Fruit fly (Drosophila melanogaster) whole organism, embryonic: ENCODE measurements around the gene CG32650.

ENCODE experiments used
- Asciz ChIP-seq: fragments of 200-800 bp; sonication (Bioruptor generic); optimal IDR thresholded peaks from 2 replicates; lab custom pipeline; 2017; ENCODE audit warnings: missing biosample characterization, mild to moderate bottlenecking, missing genetic modification characterization, missing genetic modification reagents
- B-H2 ChIP-seq: fragments of 200-800 bp; sonication (Bioruptor generic); optimal IDR thresholded peaks from 2 replicates; lab custom pipeline; 2018; ENCODE audit warnings: missing biosample characterization, mild to moderate bottlenecking, missing genetic modification characterization
- CG10267 ChIP-seq: fragments of 200-800 bp; sonication (Bioruptor generic); optimal IDR thresholded peaks from 2 replicates; lab custom pipeline; 2018; ENCODE audit warnings: missing biosample characterization, mild to moderate bottlenecking, missing genetic modification characterization, moderate library complexity
- CG10565 ChIP-seq: fragments of 200-800 bp; sonication (Bioruptor generic); optimal IDR thresholded peaks from 3 replicates; lab custom pipeline; 2016; ENCODE audit warnings: missing biosample characterization, mild to moderate bottlenecking, missing genetic modification characterization
- CG11504 ChIP-seq: fragments of 200-800 bp; sonication (Bioruptor generic); optimal IDR thresholded peaks from 3 replicates; lab custom pipeline; 2019; ENCODE audit warnings: missing biosample characterization, mild to moderate bottlenecking, missing genetic modification characterization, moderate library complexity
- CG11560 ChIP-seq: fragments of 200-800 bp; sonication (Bioruptor generic); IDR thresholded peaks from 3 replicates; pipeline ENCODE4 v1.3.6; 2022; ENCODE audit warnings: missing biosample characterization, missing genetic modification characterization
- CG12942 ChIP-seq: fragments of 200-800 bp; sonication (Bioruptor generic); optimal IDR thresholded peaks from 3 replicates; lab custom pipeline; 2016; ENCODE audit warnings: missing biosample characterization, missing genetic modification characterization
- CG13624 ChIP-seq: fragments of 200-800 bp; sonication (Bioruptor generic); optimal IDR thresholded peaks from 2 replicates; lab custom pipeline; 2016; ENCODE audit warnings: missing biosample characterization, missing genetic modification characterization
- CG15696 ChIP-seq: fragments of 200-800 bp; sonication (Bioruptor generic); optimal IDR thresholded peaks from 2 replicates; lab custom pipeline; 2019; ENCODE audit warnings: missing biosample characterization, mild to moderate bottlenecking, missing genetic modification characterization, moderate library complexity
- CG1832 ChIP-seq: fragments of 200-800 bp; sonication (Bioruptor generic); optimal IDR thresholded peaks from 2 replicates; lab custom pipeline; 2017; ENCODE audit warnings: missing biosample characterization, mild to moderate bottlenecking, missing genetic modification characterization, inconsistent platforms
- CG2199 ChIP-seq: fragments of 200-800 bp; sonication (Bioruptor generic); IDR thresholded peaks from 3 replicates; pipeline ENCODE4 v1.3.6; 2022; ENCODE audit warnings: missing biosample characterization, missing genetic modification characterization
- CG2712 ChIP-seq: fragments of 200-800 bp; optimal IDR thresholded peaks from 3 replicates; lab custom pipeline; 2019; ENCODE audit warnings: missing biosample characterization, mild to moderate bottlenecking, missing genetic modification characterization, moderate library complexity
- CG2875 ChIP-seq: fragments of 200-800 bp; sonication (Bioruptor generic); optimal IDR thresholded peaks from 2 replicates; lab custom pipeline; 2017; ENCODE audit warnings: missing biosample characterization, mild to moderate bottlenecking, missing genetic modification characterization, missing genetic modification reagents
- CG33557 ChIP-seq: fragments of 200-800 bp; sonication (Bioruptor generic); optimal IDR thresholded peaks from 2 replicates; lab custom pipeline; 2019; ENCODE audit warnings: missing biosample characterization, mild to moderate bottlenecking, missing genetic modification characterization, moderate library complexity
- CG4404 ChIP-seq: fragments of 200-800 bp; sonication (Bioruptor generic); IDR thresholded peaks from 2 replicates; pipeline ENCODE4 v1.3.6; 2022; ENCODE audit warnings: missing biosample characterization, missing genetic modification characterization
- CG6254 ChIP-seq: fragments of 200-800 bp; sonication (Bioruptor generic); optimal IDR thresholded peaks from 3 replicates; lab custom pipeline; 2017; ENCODE audit warnings: mild to moderate bottlenecking, missing biosample characterization, missing genetic modification reagents, missing genetic modification characterization
- CG6683 ChIP-seq: fragments of 200-800 bp; sonication (Bioruptor generic); optimal IDR thresholded peaks from 2 replicates; lab custom pipeline; 2017; ENCODE audit warnings: missing biosample characterization, mild to moderate bottlenecking, missing genetic modification characterization, missing genetic modification reagents
- CG6791 ChIP-seq: fragments of 200-800 bp; sonication (Bioruptor generic); IDR thresholded peaks from 3 replicates; pipeline ENCODE4 v1.3.6; 2022; ENCODE audit warnings: missing biosample characterization, missing genetic modification characterization; ENCODE audit not compliant: partially characterized antibody
- CG7271 ChIP-seq: fragments of 200-800 bp; sonication (Bioruptor generic); optimal IDR thresholded peaks from 2 replicates; lab custom pipeline; 2018; ENCODE audit warnings: missing biosample characterization, mild to moderate bottlenecking, missing genetic modification characterization, moderate library complexity
- CG8765 ChIP-seq: fragments of 200-800 bp; sonication (Bioruptor generic); IDR thresholded peaks from 2 replicates; pipeline ENCODE4 v1.3.6; 2022; ENCODE audit warnings: missing biosample characterization, missing genetic modification characterization
- CG9727 ChIP-seq: fragments of 200-800 bp; sonication (Bioruptor generic); optimal IDR thresholded peaks from 3 replicates; lab custom pipeline; 2017; ENCODE audit warnings: missing biosample characterization, mild to moderate bottlenecking, missing genetic modification characterization
- ERR ChIP-seq: fragments of 200-800 bp; sonication (Bioruptor generic); optimal IDR thresholded peaks from 2 replicates; lab custom pipeline; 2016; ENCODE audit warnings: missing biosample characterization, missing genetic modification characterization
- Ets97D ChIP-seq: fragments of 200-800 bp; sonication (Bioruptor generic); optimal IDR thresholded peaks from 3 replicates; lab custom pipeline; 2016; ENCODE audit warnings: missing biosample characterization, missing genetic modification characterization
- Hr3 ChIP-seq: fragments of 200-800 bp; sonication (Bioruptor generic); optimal IDR thresholded peaks from 3 replicates; lab custom pipeline; 2016; ENCODE audit warnings: missing biosample characterization, missing genetic modification characterization
- Hr39 ChIP-seq: fragments of >200 bp; optimal IDR thresholded peaks from 2 replicates; lab custom pipeline; 2017
- Hr51 ChIP-seq, 2 experiments: fragments of 200-800 bp; sonication (Bioruptor generic); optimal IDR thresholded peaks; 2 replicates in 1 of 2; 3 replicates in 1 of 2; lab custom pipeline; 2016 to 2018; ENCODE audit warnings: missing biosample characterization in 2 of 2, missing genetic modification characterization in 2 of 2, mild to moderate bottlenecking in 1 of 2, moderate library complexity in 1 of 2
- Lhr ChIP-seq: fragments of 200-800 bp; sonication (Bioruptor generic); optimal IDR thresholded peaks from 3 replicates; lab custom pipeline; 2017; ENCODE audit warnings: mild to moderate bottlenecking, missing biosample characterization, missing genetic modification reagents, missing genetic modification characterization
- Med ChIP-seq: fragments of 200-800 bp; sonication (Bioruptor generic); peaks from one replicate; lab custom pipeline; 2016; ENCODE audit warnings: missing biosample characterization, missing genetic modification characterization, mild to moderate bottlenecking, inconsistent platforms, moderate library complexity
- Mrtf ChIP-seq: fragments of 200-800 bp; sonication (Bioruptor generic); IDR thresholded peaks from 3 replicates; pipeline ENCODE4 v1.3.6; 2022; ENCODE audit warnings: missing biosample characterization, missing genetic modification characterization
- Usf ChIP-seq: fragments of 200-800 bp; sonication (Bioruptor generic); optimal IDR thresholded peaks from 2 replicates; lab custom pipeline; 2017; ENCODE audit warnings: missing genotype, missing biosample characterization, missing genetic modification characterization
- bab2 ChIP-seq: fragments of 200-800 bp; sonication (Bioruptor generic); optimal IDR thresholded peaks from 2 replicates; lab custom pipeline; 2016; ENCODE audit warnings: missing biosample characterization, missing genetic modification characterization
- cad ChIP-seq: fragments of >200 bp; optimal IDR thresholded peaks from 2 replicates; lab custom pipeline; 2017; ENCODE audit warnings: missing biosample characterization, missing genetic modification characterization
- cato ChIP-seq: fragments of 200-800 bp; sonication (Bioruptor generic); optimal IDR thresholded peaks from 2 replicates; lab custom pipeline; 2016; ENCODE audit warnings: missing biosample characterization, missing genetic modification characterization, borderline replicate concordance
- cg ChIP-seq: fragments of 200-800 bp; sonication (Bioruptor generic); optimal IDR thresholded peaks from 3 replicates; lab custom pipeline; 2019; ENCODE audit warnings: missing biosample characterization, mild to moderate bottlenecking, missing genetic modification characterization, moderate library complexity
- corto ChIP-seq: fragments of 200-800 bp; sonication (Bioruptor generic); optimal IDR thresholded peaks from 2 replicates; lab custom pipeline; 2016; ENCODE audit warnings: missing biosample characterization, mild to moderate bottlenecking, missing genetic modification characterization, moderate library complexity
- emc ChIP-seq: fragments of 200-800 bp; sonication (Bioruptor generic); optimal IDR thresholded peaks from 2 replicates; lab custom pipeline; 2016; ENCODE audit warnings: missing biosample characterization, missing genetic modification characterization
- eyg ChIP-seq: fragments of 200-800 bp; sonication (Bioruptor generic); optimal IDR thresholded peaks from 3 replicates; lab custom pipeline; 2016; ENCODE audit warnings: missing biosample characterization, missing genetic modification characterization
- ham ChIP-seq: fragments of 200-800 bp; sonication (Bioruptor generic); IDR thresholded peaks from 2 replicates; pipeline ENCODE4 v1.3.6; 2022; ENCODE audit warnings: missing biosample characterization, missing genetic modification characterization
- kay ChIP-seq: fragments of 200-800 bp; sonication (Bioruptor generic); optimal IDR thresholded peaks from 2 replicates; lab custom pipeline; 2016; ENCODE audit warnings: missing biosample characterization, missing genetic modification characterization
- lbe ChIP-seq: fragments of 200-800 bp; sonication (Bioruptor generic); optimal IDR thresholded peaks from 2 replicates; lab custom pipeline; 2016; ENCODE audit warnings: missing biosample characterization, mild to moderate bottlenecking, missing genetic modification characterization
- mld ChIP-seq: fragments of 200-800 bp; sonication (Bioruptor generic); IDR thresholded peaks from 3 replicates; pipeline ENCODE4 v1.3.6; 2022; ENCODE audit warnings: missing biosample characterization, missing genetic modification characterization; ENCODE audit not compliant: partially characterized antibody
- oc ChIP-seq: fragments of 200-800 bp; sonication (Bioruptor generic); optimal IDR thresholded peaks from 2 replicates; lab custom pipeline; 2018; ENCODE audit warnings: missing biosample characterization, mild to moderate bottlenecking, missing genetic modification characterization, moderate library complexity
- pan ChIP-seq, 4 experiments: fragments of >200 bp in 3 of 4; fragments of 200-800 bp in 1 of 4; sonication (Bioruptor generic) in 1 of 4; optimal IDR thresholded peaks in 3 of 4; IDR thresholded peaks in 1 of 4; 2 replicates each; pipeline versions ENCODE4 v1.3.6 to Lab custom; 2017 to 2022; ENCODE audit warnings: missing biosample characterization in 2 of 4, missing genetic modification characterization in 2 of 4, mixed read lengths in 1 of 4
- pnt ChIP-seq: fragments of 200-800 bp; sonication (Bioruptor generic); optimal IDR thresholded peaks from 3 replicates; lab custom pipeline; 2016; ENCODE audit warnings: missing biosample characterization, missing genetic modification characterization
- sisA ChIP-seq: fragments of 200-800 bp; sonication (Bioruptor generic); IDR thresholded peaks from 2 replicates; pipeline ENCODE4 v1.3.6; 2022; ENCODE audit warnings: missing biosample characterization, missing genetic modification characterization
- tio ChIP-seq: fragments of 200-800 bp; sonication (Bioruptor generic); optimal IDR thresholded peaks from 2 replicates; lab custom pipeline; 2017; ENCODE audit warnings: missing biosample characterization, missing genetic modification characterization, inconsistent platforms
- trh ChIP-seq: fragments of 200-800 bp; sonication (Bioruptor generic); optimal IDR thresholded peaks from 2 replicates; lab custom pipeline; 2016; ENCODE audit warnings: missing biosample characterization, missing genetic modification characterization
- tup ChIP-seq: fragments of 200-800 bp; sonication (Bioruptor generic); optimal IDR thresholded peaks from 2 replicates; lab custom pipeline; 2016; ENCODE audit warnings: missing biosample characterization, mild to moderate bottlenecking, missing genetic modification characterization, moderate library complexity

Gene CG32650

dm6 chrX:12909577-12910426, 11.3 kb upstream of the CG32650 start, which contains the start of the genes Brms1 and CG4645:
Brms1 (minus strand) TSS chrX:12909622.
CG4645 (plus strand) TSS chrX:12909953.
- peak; percentile 40 for TF ChIP-seq CG33557
- TF ChIP-seq Med (GFP tag; lab: Kevin White, UChicago): peak; percentile 72
- no peak for TF ChIP-seq mld (GFP tag; lab: Robert Waterston, UW)
- TF ChIP-seq CG11504 (tag; lab: Kevin White, UChicago): peak; percentile 63
- TF ChIP-seq bab2: peak; percentile 39
- TF ChIP-seq pnt (GFP tag; lab: Kevin White, UChicago): peak; percentile 16
- TF ChIP-seq emc (GFP tag; lab: Kevin White, UChicago): no peak
- TF ChIP-seq Hr3 (GFP tag; lab: Kevin White, UChicago): peak; percentile 58
- 0 out of 2 replicates have a peak, but pooled peaks have one; percentile 5 for TF ChIP-seq sisA (GFP tag; lab: Robert Waterston, UW)
- peak; percentile 57 for TF ChIP-seq CG2712 (tag; lab: Kevin White, UChicago)
- TF ChIP-seq lbe (GFP tag; lab: Kevin White, UChicago): no peak
- TF ChIP-seq CG13624: no peak
- TF ChIP-seq CG6683 (GFP tag; lab: Kevin White, UChicago): no peak
- no peak for TF ChIP-seq CG6254 (GFP tag; lab: Kevin White, UChicago)
- TF ChIP-seq CG15696 (tag; lab: Kevin White, UChicago): peak; percentile 46
- TF ChIP-seq Hr51 (GFP tag; optimal IDR thresholded peaks at IDR 0.05; lab: Kevin White, UChicago): peak in 1 of 2 experiments; percentile 41
- TF ChIP-seq trh (GFP tag; lab: Kevin White, UChicago): no peak
- no peak for TF ChIP-seq corto (GFP tag; lab: Kevin White, UChicago)
- peak; percentile 26 for TF ChIP-seq cato (GFP tag; lab: Kevin White, UChicago)
- TF ChIP-seq oc: no peak
- peak; percentile 30 for TF ChIP-seq Usf
- no peak for TF ChIP-seq ham
- no peak; the same call in 2 of the 3 replicates for TF ChIP-seq CG6791 (GFP tag; lab: Robert Waterston, UW)
- TF ChIP-seq B-H2 (GFP tag; lab: Kevin White, UChicago): peak; percentile 28
- no peak for TF ChIP-seq CG2199 (GFP tag; lab: Robert Waterston, UW)
- no peak for TF ChIP-seq CG2875 (GFP tag; lab: Kevin White, UChicago)
- TF ChIP-seq CG11560 (tag; lab: Robert Waterston, UW): no peak
- peak; percentile 48 for TF ChIP-seq CG9727 (GFP tag; lab: Kevin White, UChicago)
- no peak for TF ChIP-seq cg
- TF ChIP-seq Lhr (GFP tag; lab: Kevin White, UChicago): peak; percentile 20
- no peak for TF ChIP-seq Asciz (GFP tag; lab: Kevin White, UChicago)
- TF ChIP-seq CG8765 (GFP tag; lab: Robert Waterston, UW): no peak; the same call in 1 of the 2 replicates
- TF ChIP-seq CG4404 (GFP tag; lab: Robert Waterston, UW): peak; percentile 75
- no peak for TF ChIP-seq eyg (GFP tag; lab: Kevin White, UChicago)
- TF ChIP-seq kay (GFP tag; lab: Kevin White, UChicago): peak; percentile 3
- TF ChIP-seq tup: no peak
- no peak for TF ChIP-seq tio (GFP tag; lab: Kevin White, UChicago)
- no peak for TF ChIP-seq CG10565 (GFP tag; lab: Kevin White, UChicago)
- no peak for TF ChIP-seq CG1832
- peak; percentile 13 for TF ChIP-seq Ets97D
- peak; percentile 95 for TF ChIP-seq CG10267 (tag; lab: Kevin White, UChicago)
- no peak; the same call in 2 of the 3 replicates for TF ChIP-seq Mrtf
- peak; percentile 46 for TF ChIP-seq CG12942 (GFP tag; lab: Kevin White, UChicago)
- no peak for TF ChIP-seq cad (GFP tag; lab: Kevin White, UChicago)
- no peak for TF ChIP-seq Hr39
- TF ChIP-seq CG7271 (tag; lab: Kevin White, UChicago): no peak
- no peak for TF ChIP-seq ERR
- TF ChIP-seq pan (optimal IDR thresholded peaks at IDR 0.05; lab: Kevin White, UChicago): no peak
- TF ChIP-seq pan (GFP tag; optimal IDR thresholded peaks at IDR 0.05 in 1 of 2, IDR thresholded peaks at IDR 0.05 in 1 of 2): peak in 1 of 2 experiments; percentile 18
